Worm (Caenorhabditis elegans) whole organism, L3 larva: Measurements from ENCODE around the gene Y22D7AR.14.

Experiments
- ceh-9 ChIP-seq: sonication (generic microtip); optimal IDR thresholded peaks from 2 replicates; lab custom pipeline; 2018; ENCODE audit warnings: missing biosample characterization, missing genetic modification characterization
- pqm-1 ChIP-seq: fragments of 150-350 bp; optimal IDR thresholded peaks from 2 replicates; lab custom pipeline; 2017; ENCODE audit warnings: missing biosample characterization, missing genetic modification characterization, inconsistent platforms

ce11 chrIII:1698842-1699241 lies 9.0 kb upstream of the Y22D7AR.14 start, which contains the start of gene fbxa-74:
- TF ChIP-seq pqm-1 (peak; percentile 32), ceh-9 (tag; lab: Kevin White, UChicago) (no peak)
